Fruit fly (Drosophila melanogaster): ENCODE data around the gene CG34448.

dm6 chr2L:2449665-2450064 lies 31.9 kb upstream of the CG34448 start:
- TF ChIP-seq CG31627 (GFP tag; optimal IDR thresholded peaks at IDR 0.05) (no peak), dsx (GFP tag; optimal IDR thresholded peaks at IDR 0.05; ENCODE audit: poor library complexity, severe bottlenecking) (no peak), achi (GFP tag; optimal IDR thresholded peaks at IDR 0.05) (no peak), Sox102F (GFP tag; optimal IDR thresholded peaks at IDR 0.05) (no peak), svp (GFP tag) (no peak), Gug (GFP tag; IDR thresholded peaks at IDR 0.05) (no peak), Eip75B (GFP tag; optimal IDR thresholded peaks at IDR 0.05) (no peak), CG6854 (GFP tag; optimal IDR thresholded peaks at IDR 0.05) (no peak), CG16779 (tag; optimal IDR thresholded peaks at IDR 0.05) (no peak)
